Worm (Caenorhabditis elegans) whole organism, L4 larva: ENCODE data around the gene hmg-1.1.

Source experiments
- ZK546.5 ChIP-seq, 2 experiments: sonication (generic microtip); optimal IDR thresholded peaks; 2 replicates each; lab custom pipeline; 2017; ENCODE audit warnings: missing biosample characterization in 2 of 2, missing genetic modification characterization in 2 of 2
- ama-1 ChIP-seq: fragments of 150-350 bp; optimal IDR thresholded peaks from 2 replicates; lab custom pipeline; 2014; ENCODE audit warnings: inconsistent platforms, mixed read lengths
- ces-1 ChIP-seq: fragments of 150-350 bp; sonication (generic microtip); optimal IDR thresholded peaks from 4 replicates; lab custom pipeline; 2014; ENCODE audit warnings: missing biosample characterization, missing genetic modification reagents, missing genetic modification characterization
- dmd-9 ChIP-seq: fragments of 200-800 bp; sonication (Bioruptor generic); IDR thresholded peaks from 2 replicates; pipeline ENCODE4 v1.3.6; 2022; ENCODE audit warnings: missing genetic modification reagents, missing genetic modification characterization, missing compliant biosample characterization
- fkh-10 ChIP-seq: fragments of 150-350 bp; optimal IDR thresholded peaks from 2 replicates; lab custom pipeline; 2014; ENCODE audit warnings: missing biosample characterization, missing genetic modification reagents, missing genetic modification characterization
- jun-1 ChIP-seq: fragments of 150-350 bp; optimal IDR thresholded peaks from 2 replicates; lab custom pipeline; 2014; ENCODE audit warnings: missing biosample characterization, missing genetic modification reagents, missing genetic modification characterization
- nhr-111 ChIP-seq: fragments of 200-800 bp; sonication (Bioruptor generic); optimal IDR thresholded peaks from 2 replicates; lab custom pipeline; 2018; ENCODE audit warnings: mild to moderate bottlenecking, missing genetic modification characterization, missing compliant biosample characterization
- snpc-4 ChIP-seq: fragments of 150-350 bp; optimal IDR thresholded peaks from 2 replicates; lab custom pipeline; 2014; ENCODE audit warnings: missing biosample characterization, missing genetic modification characterization
- unc-130 ChIP-seq: sonication (generic microtip); optimal IDR thresholded peaks from 2 replicates; lab custom pipeline; 2016; ENCODE audit warnings: missing genetic modification reagents, missing genetic modification characterization, missing compliant biosample characterization
- zip-2 ChIP-seq: fragments of 150-350 bp; optimal IDR thresholded peaks from 2 replicates; lab custom pipeline; 2014; ENCODE audit warnings: missing biosample characterization, missing genetic modification characterization

DNA sequence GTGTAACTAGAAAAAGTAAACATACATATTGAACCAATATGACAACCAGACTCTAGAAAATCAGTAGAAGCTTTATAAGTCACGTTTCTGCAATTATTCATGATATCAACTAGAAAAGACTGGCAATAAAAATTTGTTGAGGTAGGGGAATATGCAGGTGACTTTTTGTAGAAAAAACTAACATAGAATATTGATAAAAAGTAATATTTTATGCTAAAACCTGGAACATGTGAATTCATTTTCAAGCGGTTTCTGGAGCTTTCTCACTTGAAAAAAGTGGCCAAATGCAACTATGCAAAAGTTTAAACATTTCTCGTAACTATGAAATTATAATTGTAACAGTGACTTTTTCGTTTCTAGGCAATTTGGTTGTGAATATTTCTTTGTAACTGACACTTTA, 38.5 kb downstream of the hmg-1.1 start, which contains the start of gene srh-42:
- TF ChIP-seq ces-1 (GFP tag; lab: Kevin White, UChicago), result no peak
- TF ChIP-seq ama-1 (lab: Kevin White, UChicago), result no peak
- no peak for TF ChIP-seq jun-1 (tag; lab: Kevin White, UChicago)
- no peak for TF ChIP-seq dmd-9
- TF ChIP-seq ZK546.5 (tag; optimal IDR thresholded peaks at IDR 0.05; lab: Kevin White, UChicago), result no peak
- TF ChIP-seq nhr-111, result no peak
- no peak for TF ChIP-seq unc-130 (GFP tag; lab: Kevin White, UChicago)
- TF ChIP-seq fkh-10 (GFP tag; lab: Kevin White, UChicago), result no peak
- no peak for TF ChIP-seq snpc-4 (tag; lab: Kevin White, UChicago)
- TF ChIP-seq zip-2, result no peak
